Worm (Caenorhabditis elegans) whole organism, L2 larva: ENCODE measurements around the gene dod-24.

ENCODE experiments used
- ama-1 ChIP-seq: fragments of 150-350 bp; optimal IDR thresholded peaks from 2 replicates; lab custom pipeline; 2018; ENCODE audit warnings: inconsistent platforms
- lsy-2 ChIP-seq, 2 experiments: fragments of 150-350 bp in 1 of 2; sonication (generic microtip) in 1 of 2; optimal IDR thresholded peaks; 2 replicates each; lab custom pipeline; 2014 to 2017; ENCODE audit warnings: missing biosample characterization in 2 of 2, missing genetic modification characterization in 2 of 2
- nhr-10 ChIP-seq: sonication (generic microtip); optimal IDR thresholded peaks from 2 replicates; lab custom pipeline; 2017; ENCODE audit warnings: missing biosample characterization, missing genetic modification characterization
- nhr-11 ChIP-seq: fragments of 150-350 bp; optimal IDR thresholded peaks from 2 replicates; lab custom pipeline; 2014; ENCODE audit warnings: missing biosample characterization, missing genetic modification characterization
- nhr-23 ChIP-seq: fragments of 150-350 bp; optimal IDR thresholded peaks from 2 replicates; lab custom pipeline; 2014; ENCODE audit warnings: missing biosample characterization, missing genetic modification reagents, missing genetic modification characterization
- nhr-6 ChIP-seq: fragments of 150-350 bp; optimal IDR thresholded peaks from 2 replicates; lab custom pipeline; 2014; ENCODE audit warnings: missing biosample characterization, missing genetic modification characterization
- nhr-77 ChIP-seq: fragments of 150-350 bp; optimal IDR thresholded peaks from 2 replicates; lab custom pipeline; 2014; ENCODE audit warnings: missing biosample characterization, missing genetic modification characterization
- snpc-4 ChIP-seq: fragments of 150-350 bp; optimal IDR thresholded peaks from 2 replicates; lab custom pipeline; 2014; ENCODE audit warnings: missing biosample characterization, missing genetic modification characterization
- unc-39 ChIP-seq: fragments of 150-350 bp; optimal IDR thresholded peaks from 2 replicates; lab custom pipeline; 2014; ENCODE audit warnings: missing biosample characterization, missing genetic modification characterization
- zag-1 ChIP-seq: fragments of 150-350 bp; optimal IDR thresholded peaks from 2 replicates; lab custom pipeline; 2014; ENCODE audit warnings: missing biosample characterization, missing genetic modification characterization

DNA sequence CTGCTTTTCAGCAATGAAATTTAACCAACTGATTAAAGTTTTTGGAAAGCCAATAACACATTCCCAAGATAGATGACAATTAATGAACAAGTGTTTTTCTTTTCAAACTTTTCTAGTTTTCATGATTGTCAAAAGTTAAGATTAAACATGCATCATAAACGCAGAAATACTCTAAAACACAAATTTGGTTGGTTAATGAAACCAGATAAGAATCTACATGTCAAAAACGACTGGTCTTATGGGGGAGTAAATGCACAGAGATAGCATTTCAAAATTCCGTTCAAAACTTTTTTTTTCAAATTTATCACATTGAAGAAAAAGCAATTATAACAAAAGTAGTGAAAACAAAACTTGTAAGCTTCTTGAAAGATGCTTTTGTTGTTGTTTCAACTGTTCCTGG is 37.5 kb downstream of the dod-24 start:
- no peak for TF ChIP-seq ama-1 (lab: Kevin White, UChicago)
- no peak for TF ChIP-seq snpc-4
- no peak for TF ChIP-seq nhr-11 (tag; lab: Kevin White, UChicago)
- no peak for TF ChIP-seq lsy-2 (tag; optimal IDR thresholded peaks at IDR 0.05; lab: Kevin White, UChicago)
- no peak for TF ChIP-seq nhr-23 (tag; lab: Kevin White, UChicago)
- no peak for TF ChIP-seq nhr-77 (tag; lab: Kevin White, UChicago)
- no peak for TF ChIP-seq zag-1
- no peak for TF ChIP-seq unc-39 (tag; lab: Kevin White, UChicago)
- TF ChIP-seq nhr-6 (tag; lab: Kevin White, UChicago): no peak
- no peak for TF ChIP-seq nhr-10 (tag; lab: Kevin White, UChicago)
